Worm (Caenorhabditis elegans) whole organism, early embryonic: ENCODE data around the gene F54C9.14.

Source experiments
- B0310.2 ChIP-seq: sonication (generic microtip); optimal IDR thresholded peaks from 2 replicates; lab custom pipeline; 2016; ENCODE audit warnings: mild to moderate bottlenecking, missing genetic modification characterization, missing compliant biosample characterization
- F13C5.2 ChIP-seq: sonication (generic microtip); optimal IDR thresholded peaks from 2 replicates; lab custom pipeline; 2017; ENCODE audit warnings: mild to moderate bottlenecking, missing genetic modification characterization, inconsistent platforms, missing compliant biosample characterization
- aly-1 ChIP-seq: sonication (generic microtip); optimal IDR thresholded peaks from 2 replicates; lab custom pipeline; 2016; ENCODE audit warnings: missing genetic modification characterization, missing compliant biosample characterization
- ama-1 ChIP-seq: fragments of 150-350 bp; optimal IDR thresholded peaks from 2 replicates; lab custom pipeline; 2014
- ceh-13 ChIP-seq: fragments of 200-800 bp; sonication (Bioruptor generic); optimal IDR thresholded peaks from 2 replicates; lab custom pipeline; 2018; ENCODE audit warnings: mild to moderate bottlenecking, missing genetic modification characterization, missing compliant biosample characterization
- ceh-36 ChIP-seq: sonication (generic microtip); optimal IDR thresholded peaks from 2 replicates; lab custom pipeline; 2016; ENCODE audit warnings: missing genetic modification characterization, inconsistent platforms, missing compliant biosample characterization
- ets-7 ChIP-seq: sonication (generic microtip); optimal IDR thresholded peaks from 2 replicates; lab custom pipeline; 2016; ENCODE audit warnings: missing genotype, missing genetic modification characterization, missing compliant biosample characterization
- flt-1 ChIP-seq: fragments of 200-800 bp; sonication (Bioruptor generic); IDR thresholded peaks from 2 replicates; pipeline ENCODE4 v1.3.6; 2022; ENCODE audit warnings: missing genetic modification characterization, missing compliant biosample characterization
- hmbx-1 ChIP-seq: sonication (generic microtip); optimal IDR thresholded peaks from 2 replicates; lab custom pipeline; 2016; ENCODE audit warnings: mild to moderate bottlenecking, missing genetic modification characterization, missing compliant biosample characterization
- hmg-4 ChIP-seq: fragments of 200-800 bp; sonication (Bioruptor generic); optimal IDR thresholded peaks from 2 replicates; lab custom pipeline; 2018; ENCODE audit warnings: mild to moderate bottlenecking, missing genetic modification characterization, missing compliant biosample characterization
- hnd-1 ChIP-seq: sonication (generic microtip); optimal IDR thresholded peaks from 2 replicates; lab custom pipeline; 2016; ENCODE audit warnings: missing genetic modification characterization, missing compliant biosample characterization
- pes-1 ChIP-seq: fragments of 200-800 bp; sonication (Bioruptor generic); IDR thresholded peaks from 2 replicates; pipeline ENCODE4 v1.3.6; 2022; ENCODE audit warnings: missing genetic modification reagents, missing genetic modification characterization, missing compliant biosample characterization
- scrt-1 ChIP-seq: fragments of 200-800 bp; sonication (Bioruptor generic); IDR thresholded peaks from 2 replicates; pipeline ENCODE4 v1.3.6; 2022; ENCODE audit warnings: missing genetic modification characterization, missing compliant biosample characterization
- sea-1 ChIP-seq: fragments of 200-800 bp; sonication (Bioruptor generic); conservative IDR thresholded peaks from 2 replicates; pipeline ENCODE4 v1.3.6; 2022; ENCODE audit warnings: missing genetic modification characterization, missing compliant biosample characterization
- tbx-11 ChIP-seq: fragments of 200-800 bp; sonication (Bioruptor generic); IDR thresholded peaks from 2 replicates; pipeline ENCODE4 v1.3.6; 2022; ENCODE audit warnings: missing genetic modification characterization, missing compliant biosample characterization
- tbx-37 ChIP-seq: fragments of 200-800 bp; sonication (Bioruptor generic); conservative IDR thresholded peaks from 2 replicates; pipeline ENCODE4 v1.3.6; 2022; ENCODE audit warnings: missing genetic modification reagents, missing genetic modification characterization, missing compliant biosample characterization
- tra-4 ChIP-seq: sonication (generic microtip); optimal IDR thresholded peaks from 2 replicates; lab custom pipeline; 2017; ENCODE audit warnings: missing genetic modification characterization, missing compliant biosample characterization

Gene F54C9.14

DNA sequence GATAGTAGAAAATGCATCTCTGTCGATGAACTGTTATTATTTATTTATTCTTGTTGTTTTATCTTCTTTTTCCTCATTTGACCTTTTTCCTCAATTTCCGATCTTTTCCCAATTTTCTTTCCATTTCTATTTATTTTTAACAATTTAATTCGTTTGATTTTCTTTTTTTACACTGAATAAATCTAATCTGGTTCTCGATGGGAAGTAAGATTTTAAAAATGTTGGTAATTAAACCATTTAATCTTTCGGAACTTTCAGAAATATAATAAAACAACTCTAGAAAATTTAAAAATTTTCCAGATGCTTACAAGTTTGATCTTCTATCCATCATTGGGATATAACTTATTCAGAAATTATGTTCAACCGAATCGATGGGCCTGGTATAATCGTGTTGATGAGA lies 44.4 kb downstream of the F54C9.14 start, which contains the start of gene F28C6.8:
TSS of gene F28C6.8 (plus strand) at position 301 of the 400 bp plus-strand sequence.
- TF ChIP-seq F13C5.2 (no peak), aly-1 (no peak), ceh-36 (no peak), tra-4 (tag; lab: Kevin White, UChicago) (no peak), hnd-1 (tag; lab: Kevin White, UChicago) (no peak), ets-7 (tag; lab: Kevin White, UChicago) (no peak), ceh-13 (GFP tag; lab: Kevin White, UChicago) (no peak), B0310.2 (tag; lab: Kevin White, UChicago) (no peak), tbx-11 (GFP tag; lab: Robert Waterston, UW) (no peak), hmg-4 (no peak), ama-1 (lab: Kevin White, UChicago) (no peak), flt-1 (GFP tag; lab: Robert Waterston, UW) (no peak), pes-1 (GFP tag; lab: Robert Waterston, UW) (no peak), sea-1 (GFP tag; lab: Robert Waterston, UW) (no peak), tbx-37 (GFP tag; lab: Robert Waterston, UW) (no peak), scrt-1 (GFP tag; lab: Robert Waterston, UW) (no peak)

- TF ChIP-seq ama-1 (lab: Kevin White, UChicago) (no peak), B0310.2 (tag; lab: Kevin White, UChicago) (no peak), flt-1 (GFP tag; lab: Robert Waterston, UW) (no peak), tbx-37 (GFP tag; lab: Robert Waterston, UW) (no peak), hmg-4 (no peak), sea-1 (GFP tag; lab: Robert Waterston, UW) (no peak), tbx-11 (GFP tag; lab: Robert Waterston, UW) (no peak), tra-4 (tag; lab: Kevin White, UChicago) (no peak), hmbx-1 (no peak)
These were observed 45.6 kb downstream of the F54C9.14 start, which contains the start of gene F28C6.10 for ce11 chrII:8607662-8608061. TSS of gene F28C6.10 (plus strand) at chrII:8607962.

DNA sequence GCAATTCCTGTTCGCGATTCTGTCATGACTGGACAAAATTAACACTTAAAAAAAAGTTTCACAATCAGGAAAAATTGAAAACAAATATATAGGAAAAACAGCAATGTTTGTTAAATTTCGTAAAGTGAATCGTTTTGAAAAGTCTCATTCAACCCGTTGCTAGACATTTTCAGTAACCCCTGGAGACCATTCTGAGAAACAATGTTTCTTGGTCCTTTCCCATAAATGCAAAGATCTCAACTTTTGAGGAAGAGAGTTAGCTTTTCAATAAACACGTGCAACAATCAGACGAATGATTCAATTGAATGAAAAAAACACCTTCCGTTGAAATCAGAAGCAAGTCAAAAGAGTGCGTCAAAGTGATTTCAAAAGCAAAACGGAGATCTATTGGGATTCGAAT lies 48.0 kb downstream of the F54C9.14 start, which contains the start of gene F28C6.9:
TSS of gene F28C6.9 (minus strand) at position 101 of the 400 bp plus-strand sequence.
- TF ChIP-seq tbx-11 (GFP tag; lab: Robert Waterston, UW) (no peak), tbx-37 (GFP tag; lab: Robert Waterston, UW) (no peak), hnd-1 (tag; lab: Kevin White, UChicago) (no peak), ama-1 (lab: Kevin White, UChicago) (no peak), ceh-36 (no peak)

- no peak for TF ChIP-seq ets-7 (tag; lab: Kevin White, UChicago)
- no peak for TF ChIP-seq tbx-11 (GFP tag; lab: Robert Waterston, UW)
- TF ChIP-seq aly-1, result no peak
- no peak for TF ChIP-seq ceh-13 (GFP tag; lab: Kevin White, UChicago)
- TF ChIP-seq tra-4 (tag; lab: Kevin White, UChicago), result no peak
- no peak for TF ChIP-seq B0310.2 (tag; lab: Kevin White, UChicago)
- TF ChIP-seq scrt-1 (GFP tag; lab: Robert Waterston, UW), result no peak
- TF ChIP-seq hnd-1 (tag; lab: Kevin White, UChicago), result no peak
These were observed 48.5 kb downstream of the F54C9.14 start for ce11 chrII:8610585-8610984.

ce11 chrII:8611330-8611729 lies 49.2 kb downstream of the F54C9.14 start:
- no peak for TF ChIP-seq ceh-13 (GFP tag; lab: Kevin White, UChicago)

DNA sequence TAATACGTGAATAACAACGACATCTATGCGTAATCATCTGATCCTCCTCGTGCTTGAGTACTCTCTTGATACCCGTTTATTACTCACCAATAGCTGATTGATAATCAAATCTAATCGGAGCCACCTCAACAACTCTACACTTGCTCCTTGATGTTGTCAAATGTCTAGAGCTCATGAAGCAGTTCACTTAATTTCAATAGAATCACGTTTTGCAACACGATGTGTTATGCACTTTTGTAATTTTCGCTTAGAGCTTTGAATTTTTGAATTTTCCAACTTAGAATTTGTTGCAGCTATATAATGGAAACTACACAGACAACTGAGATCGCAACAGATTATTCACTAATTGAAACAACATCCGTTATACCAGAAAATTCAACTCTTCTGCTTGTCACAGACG lies 50.4 kb downstream of the F54C9.14 start, which contains the start of gene T22C8.1:
TSS of gene T22C8.1 (plus strand) at position 301 of the 400 bp plus-strand sequence.
- TF ChIP-seq tbx-37 (GFP tag; lab: Robert Waterston, UW) (no peak), sea-1 (GFP tag; lab: Robert Waterston, UW) (no peak), B0310.2 (tag; lab: Kevin White, UChicago) (no peak), hnd-1 (tag; lab: Kevin White, UChicago) (no peak), tbx-11 (GFP tag; lab: Robert Waterston, UW) (no peak), flt-1 (GFP tag; lab: Robert Waterston, UW) (no peak), ceh-13 (GFP tag; lab: Kevin White, UChicago) (no peak), tra-4 (tag; lab: Kevin White, UChicago) (no peak), ets-7 (tag; lab: Kevin White, UChicago) (no peak), aly-1 (no peak)
